Worm (Caenorhabditis elegans) whole organism, early embryonic: Measurements from ENCODE around the gene C04H5.1.
"Not testable (repeated sequence)": the region's sequence is repeated elsewhere in the genome, so short reads cannot be mapped to it uniquely, and the experiment has no call there.

Experiments used
- F13C5.2 ChIP-seq: sonication (generic microtip); optimal IDR thresholded peaks from 2 replicates; lab custom pipeline; 2017; ENCODE audit warnings: mild to moderate bottlenecking, missing genetic modification characterization, inconsistent platforms, missing compliant biosample characterization
- aly-1 ChIP-seq: sonication (generic microtip); optimal IDR thresholded peaks from 2 replicates; lab custom pipeline; 2016; ENCODE audit warnings: missing genetic modification characterization, missing compliant biosample characterization
- ama-1 ChIP-seq: fragments of 150-350 bp; optimal IDR thresholded peaks from 2 replicates; lab custom pipeline; 2014
- ceh-36 ChIP-seq: sonication (generic microtip); optimal IDR thresholded peaks from 2 replicates; lab custom pipeline; 2016; ENCODE audit warnings: missing genetic modification characterization, inconsistent platforms, missing compliant biosample characterization
- ets-7 ChIP-seq: sonication (generic microtip); optimal IDR thresholded peaks from 2 replicates; lab custom pipeline; 2016; ENCODE audit warnings: missing genotype, missing genetic modification characterization, missing compliant biosample characterization
- flt-1 ChIP-seq: fragments of 200-800 bp; sonication (Bioruptor generic); IDR thresholded peaks from 2 replicates; pipeline ENCODE4 v1.3.6; 2022; ENCODE audit warnings: missing genetic modification characterization, missing compliant biosample characterization
- hmbx-1 ChIP-seq: sonication (generic microtip); optimal IDR thresholded peaks from 2 replicates; lab custom pipeline; 2016; ENCODE audit warnings: mild to moderate bottlenecking, missing genetic modification characterization, missing compliant biosample characterization
- hmg-4 ChIP-seq: fragments of 200-800 bp; sonication (Bioruptor generic); optimal IDR thresholded peaks from 2 replicates; lab custom pipeline; 2018; ENCODE audit warnings: mild to moderate bottlenecking, missing genetic modification characterization, missing compliant biosample characterization
- pes-1 ChIP-seq: fragments of 200-800 bp; sonication (Bioruptor generic); IDR thresholded peaks from 2 replicates; pipeline ENCODE4 v1.3.6; 2022; ENCODE audit warnings: missing genetic modification reagents, missing genetic modification characterization, missing compliant biosample characterization
- scrt-1 ChIP-seq: fragments of 200-800 bp; sonication (Bioruptor generic); IDR thresholded peaks from 2 replicates; pipeline ENCODE4 v1.3.6; 2022; ENCODE audit warnings: missing genetic modification characterization, missing compliant biosample characterization
- sea-1 ChIP-seq: fragments of 200-800 bp; sonication (Bioruptor generic); conservative IDR thresholded peaks from 2 replicates; pipeline ENCODE4 v1.3.6; 2022; ENCODE audit warnings: missing genetic modification characterization, missing compliant biosample characterization
- tbx-11 ChIP-seq: fragments of 200-800 bp; sonication (Bioruptor generic); IDR thresholded peaks from 2 replicates; pipeline ENCODE4 v1.3.6; 2022; ENCODE audit warnings: missing genetic modification characterization, missing compliant biosample characterization
- tra-4 ChIP-seq: sonication (generic microtip); optimal IDR thresholded peaks from 2 replicates; lab custom pipeline; 2017; ENCODE audit warnings: missing genetic modification characterization, missing compliant biosample characterization

- TF ChIP-seq ama-1 (lab: Kevin White, UChicago); flt-1; ceh-36 (tag; lab: Kevin White, UChicago); hmg-4 (GFP tag; lab: Kevin White, UChicago); ets-7 (tag; lab: Kevin White, UChicago); tra-4 (tag; lab: Kevin White, UChicago); pes-1; aly-1; scrt-1; sea-1 (GFP tag; lab: Robert Waterston, UW); hmbx-1 (tag; lab: Kevin White, UChicago); tbx-11; F13C5.2 (tag; lab: Kevin White, UChicago): not testable (repeated sequence)
Measured at ce11 chrII:14563766-14564370, 29.8 kb downstream of the C04H5.1 start.
